Worm (Caenorhabditis elegans): ENCODE data around the gene T12A7.10.

The T12A7.10 gene

ce11 chrIV:11755003-11755402, at the start of gene T12A7.10:
TSS of gene T12A7.10 (minus strand) at chrIV:11755103.
- TF ChIP-seq ztf-29 (GFP tag; IDR thresholded peaks at IDR 0.05) (no peak), ztf-23 (GFP tag; IDR thresholded peaks at IDR 0.05) (no peak), ref-1 (GFP tag; conservative IDR thresholded peaks at IDR 0.05) (no peak), klf-2 (GFP tag; conservative IDR thresholded peaks at IDR 0.05) (no peak), cog-1 (tag; optimal IDR thresholded peaks at IDR 0.05) (no peak), flt-1 (GFP tag; IDR thresholded peaks at IDR 0.05) (no peak), T22C8.4 (GFP tag; IDR thresholded peaks at IDR 0.05) (no peak), tab-1 (GFP tag; IDR thresholded peaks at IDR 0.05) (no peak), med-1 (GFP tag; optimal IDR thresholded peaks at IDR 0.05; ENCODE audit: insufficient read depth) (no peak)

- TF ChIP-seq ztf-23 (GFP tag; IDR thresholded peaks at IDR 0.05) (no peak), flt-1 (GFP tag; IDR thresholded peaks at IDR 0.05) (no peak), ztf-29 (GFP tag; IDR thresholded peaks at IDR 0.05) (no peak), med-1 (GFP tag; optimal IDR thresholded peaks at IDR 0.05; ENCODE audit: insufficient read depth) (no peak), ref-1 (GFP tag; conservative IDR thresholded peaks at IDR 0.05) (no peak), cog-1 (tag; optimal IDR thresholded peaks at IDR 0.05) (no peak), klf-2 (GFP tag; conservative IDR thresholded peaks at IDR 0.05) (no peak)
These were observed 49.1 kb upstream of the T12A7.10 start, which contains the start of gene H01G02.1 for ce11 chrIV:11804053-11804452. TSS of gene H01G02.1 (minus strand) at chrIV:11804153.

- TF ChIP-seq ref-1 (GFP tag; conservative IDR thresholded peaks at IDR 0.05) (no peak), T22C8.4 (GFP tag; IDR thresholded peaks at IDR 0.05) (no peak), med-1 (GFP tag; optimal IDR thresholded peaks at IDR 0.05; ENCODE audit: insufficient read depth) (no peak), tab-1 (GFP tag; IDR thresholded peaks at IDR 0.05) (no peak), ztf-23 (GFP tag; IDR thresholded peaks at IDR 0.05) (no peak), flt-1 (GFP tag; IDR thresholded peaks at IDR 0.05) (no peak), ztf-29 (GFP tag; IDR thresholded peaks at IDR 0.05) (no peak), klf-2 (GFP tag; conservative IDR thresholded peaks at IDR 0.05) (no peak), cog-1 (tag; optimal IDR thresholded peaks at IDR 0.05) (no peak)
These were observed 48.1 kb upstream of the T12A7.10 start, which contains the start of gene H01G02.4 for ce11 chrIV:11803044-11803443. TSS of gene H01G02.4 (minus strand) at chrIV:11803144.

- no peak for TF ChIP-seq ztf-23 (GFP tag; IDR thresholded peaks at IDR 0.05)
- no peak for TF ChIP-seq med-1 (GFP tag; optimal IDR thresholded peaks at IDR 0.05; ENCODE audit: insufficient read depth)
- no peak for TF ChIP-seq cog-1 (tag; optimal IDR thresholded peaks at IDR 0.05)
These were observed 46.2 kb upstream of the T12A7.10 start, which contains the start of gene dyf-18 for ce11 chrIV:11801078-11801477. TSS of gene dyf-18 (minus strand) at chrIV:11801178.

- no peak for TF ChIP-seq ref-1 (GFP tag; conservative IDR thresholded peaks at IDR 0.05)
- no peak for TF ChIP-seq ztf-23 (GFP tag; IDR thresholded peaks at IDR 0.05)
- TF ChIP-seq med-1 (GFP tag; optimal IDR thresholded peaks at IDR 0.05; ENCODE audit: insufficient read depth), result no peak
- no peak for TF ChIP-seq cog-1 (tag; optimal IDR thresholded peaks at IDR 0.05)
- no peak for TF ChIP-seq klf-2 (GFP tag; conservative IDR thresholded peaks at IDR 0.05)
- no peak for TF ChIP-seq T22C8.4 (GFP tag; IDR thresholded peaks at IDR 0.05)
- TF ChIP-seq tab-1 (GFP tag; IDR thresholded peaks at IDR 0.05), result no peak
- TF ChIP-seq ztf-29 (GFP tag; IDR thresholded peaks at IDR 0.05), result no peak
- TF ChIP-seq flt-1 (GFP tag; IDR thresholded peaks at IDR 0.05), result no peak
These were observed 44.3 kb upstream of the T12A7.10 start for ce11 chrIV:11799240-11799639.

ce11 chrIV:11796818-11797217, 41.9 kb upstream of the T12A7.10 start:
- TF ChIP-seq cog-1 (tag; optimal IDR thresholded peaks at IDR 0.05) (no peak), ztf-29 (GFP tag; IDR thresholded peaks at IDR 0.05) (no peak), ztf-23 (GFP tag; IDR thresholded peaks at IDR 0.05) (no peak), ref-1 (GFP tag; conservative IDR thresholded peaks at IDR 0.05) (no peak), T22C8.4 (GFP tag; IDR thresholded peaks at IDR 0.05) (no peak), med-1 (GFP tag; optimal IDR thresholded peaks at IDR 0.05; ENCODE audit: insufficient read depth) (no peak), tab-1 (GFP tag; IDR thresholded peaks at IDR 0.05) (no peak), klf-2 (GFP tag; conservative IDR thresholded peaks at IDR 0.05) (no peak), flt-1 (GFP tag; IDR thresholded peaks at IDR 0.05) (no peak)

ce11 chrIV:11795964-11796363, 41.1 kb upstream of the T12A7.10 start:
- TF ChIP-seq ztf-29 (GFP tag; IDR thresholded peaks at IDR 0.05), result no peak

- TF ChIP-seq ztf-29 (GFP tag; IDR thresholded peaks at IDR 0.05), result no peak
- peak; percentile 21; the same call in 1 of the 2 replicates for TF ChIP-seq flt-1 (GFP tag; IDR thresholded peaks at IDR 0.05)
- TF ChIP-seq ztf-23 (GFP tag; IDR thresholded peaks at IDR 0.05), result 0 out of 2 replicates have a peak, but pooled peaks have one; percentile 28
- TF ChIP-seq tab-1 (GFP tag; IDR thresholded peaks at IDR 0.05), result no peak
- TF ChIP-seq klf-2 (GFP tag; conservative IDR thresholded peaks at IDR 0.05), result no peak
These were observed 38.3 kb upstream of the T12A7.10 start for ce11 chrIV:11793170-11793569.

ce11 chrIV:11792495-11792894, 37.6 kb upstream of the T12A7.10 start, which contains the start of gene H01G02.3:
TSS of gene H01G02.3 (minus strand) at chrIV:11792595.
- TF ChIP-seq med-1 (GFP tag; optimal IDR thresholded peaks at IDR 0.05; ENCODE audit: insufficient read depth) (no peak), cog-1 (tag; optimal IDR thresholded peaks at IDR 0.05) (no peak), klf-2 (GFP tag; conservative IDR thresholded peaks at IDR 0.05) (no peak), T22C8.4 (GFP tag; IDR thresholded peaks at IDR 0.05) (no peak)

ce11 chrIV:11788383-11788963, 33.6 kb upstream of the T12A7.10 start:
- TF ChIP-seq klf-2 (GFP tag; conservative IDR thresholded peaks at IDR 0.05) (no peak), T22C8.4 (GFP tag; IDR thresholded peaks at IDR 0.05) (no peak), flt-1 (GFP tag; IDR thresholded peaks at IDR 0.05) (no peak), cog-1 (tag; optimal IDR thresholded peaks at IDR 0.05) (no peak), ref-1 (GFP tag; conservative IDR thresholded peaks at IDR 0.05) (no peak), ztf-29 (GFP tag; IDR thresholded peaks at IDR 0.05) (no peak), tab-1 (GFP tag; IDR thresholded peaks at IDR 0.05) (no peak), med-1 (GFP tag; optimal IDR thresholded peaks at IDR 0.05; ENCODE audit: insufficient read depth) (no peak), ztf-23 (GFP tag; IDR thresholded peaks at IDR 0.05) (no peak)

Data from whole organism, midembryonic.